Fruit fly (Drosophila melanogaster) Kc167 (cell line): Measurements from ENCODE around the gene CG8892.

ENCODE experiments used
- Myc ChIP-seq: fragments of >200 bp; optimal IDR thresholded peaks from 2 replicates; lab custom pipeline; 2017; ENCODE audit warnings: missing external identifiers
- psq ChIP-seq: fragments of >200 bp; optimal IDR thresholded peaks from 2 replicates; lab custom pipeline; 2017; ENCODE audit warnings: missing external identifiers
- ttk ChIP-seq: sonication (Bioruptor generic); optimal IDR thresholded peaks from 2 replicates; lab custom pipeline; 2017; ENCODE audit warnings: missing external identifiers

dm6 chr2L:5002711-5003402 lies 21.5 kb upstream of the CG8892 start:
- no peak for TF ChIP-seq psq (lab: Kevin White, UChicago)
- no peak for TF ChIP-seq ttk (lab: Kevin White, UChicago)
- no peak for TF ChIP-seq Myc (lab: Kevin White, UChicago)
